Fruit fly (Drosophila melanogaster): ENCODE results near the gene crim.

DNA sequence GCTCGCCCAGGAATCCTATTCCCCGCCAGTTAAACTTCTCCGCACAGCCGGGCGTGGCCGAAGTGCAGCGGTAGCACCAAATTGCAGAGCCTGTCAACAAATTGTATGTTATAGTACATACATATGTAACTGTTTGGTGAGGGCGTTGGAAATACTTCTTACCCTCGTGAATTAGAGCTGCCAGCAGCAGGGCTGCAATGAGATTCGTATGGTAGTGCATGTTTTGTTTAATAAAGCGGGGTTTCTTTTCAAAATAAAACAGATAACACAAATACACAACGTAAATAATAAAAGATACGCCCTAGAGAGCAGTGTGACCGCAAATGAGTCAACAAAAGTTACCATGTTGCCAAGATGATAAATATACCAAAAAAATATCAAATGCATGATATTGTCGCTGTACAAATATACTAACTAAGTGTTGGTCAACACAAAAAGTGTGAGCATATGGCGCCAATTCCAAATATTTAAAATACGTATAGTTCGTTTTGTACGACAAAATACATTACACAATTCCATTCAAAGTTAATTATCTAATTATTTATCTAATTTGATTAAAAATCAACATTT lies at the start of gene crim:
- TF ChIP-seq CTCF (optimal IDR thresholded peaks at IDR 0.05) (peak in 1 of 2 experiments; percentile 9), CG8478 (optimal IDR thresholded peaks at IDR 0.05) (no peak)
